Fruit fly (Drosophila melanogaster): ENCODE measurements around the gene CG12885.

The CG12885 gene

DNA sequence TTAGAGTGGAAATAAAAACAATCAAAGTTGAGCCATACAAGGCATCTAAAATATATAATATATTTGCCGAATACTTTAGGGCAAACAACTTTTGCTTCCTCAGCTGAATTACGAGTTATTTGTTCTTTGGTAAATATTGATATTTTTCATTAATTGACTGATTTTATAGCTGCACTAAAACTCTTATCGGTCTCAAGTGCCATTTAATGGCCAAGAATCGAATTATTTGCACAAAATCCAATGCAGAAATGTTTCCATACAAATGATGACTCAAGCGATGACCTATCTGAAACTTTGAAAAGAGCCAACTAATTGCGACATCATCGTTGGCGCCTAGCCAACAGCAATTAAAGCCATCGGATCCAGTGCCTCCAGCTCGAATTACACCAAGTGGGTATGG is 32.7 kb downstream of the CG12885 start:
- no peak for TF ChIP-seq CG16815 (GFP tag; optimal IDR thresholded peaks at IDR 0.05)
- no peak for TF ChIP-seq CG15073 (GFP tag; optimal IDR thresholded peaks at IDR 0.05)
- no peak for TF ChIP-seq B-H2 (GFP tag; optimal IDR thresholded peaks at IDR 0.05)
- TF ChIP-seq CG7928 (GFP tag; optimal IDR thresholded peaks at IDR 0.05), result no peak
- no peak for TF ChIP-seq CG13123 (GFP tag; optimal IDR thresholded peaks at IDR 0.05)
- TF ChIP-seq CG10979 (tag; optimal IDR thresholded peaks at IDR 0.05), result no peak
- no peak for TF ChIP-seq CG3838 (GFP tag; optimal IDR thresholded peaks at IDR 0.05)
- no peak for TF ChIP-seq CG8281 (tag; optimal IDR thresholded peaks at IDR 0.05)
- TF ChIP-seq CG9932 (GFP tag; IDR thresholded peaks at IDR 0.05), result no peak
- no peak for TF ChIP-seq crol (GFP tag; IDR thresholded peaks at IDR 0.05)
- TF ChIP-seq Camta (GFP tag; optimal IDR thresholded peaks at IDR 0.05), result no peak
- TF ChIP-seq CG11560 (tag; IDR thresholded peaks at IDR 0.05), result no peak
- no peak for TF ChIP-seq HmgZ (tag; optimal IDR thresholded peaks at IDR 0.05)
- no peak for TF ChIP-seq Rfx (GFP tag; IDR thresholded peaks at IDR 0.05)
- no peak for TF ChIP-seq CG7839 (tag; optimal IDR thresholded peaks at IDR 0.05)

dm6 chr3R:27553921-27554320 is 33.3 kb downstream of the CG12885 start:
- TF ChIP-seq CG3407 (GFP tag; optimal IDR thresholded peaks at IDR 0.05), result peak; percentile 23
- no peak for TF ChIP-seq CG6813 (GFP tag; optimal IDR thresholded peaks at IDR 0.05)
- TF ChIP-seq H15 (GFP tag; IDR thresholded peaks at IDR 0.05), result peak; percentile 55; the same call in 1 of the 3 replicates
- TF ChIP-seq E2f2 (GFP tag; IDR thresholded peaks at IDR 0.05), result peak; percentile 21; the same call in 1 of the 2 replicates
- peak; percentile 63; the same call in 1 of the 2 replicates for TF ChIP-seq ara (GFP tag; IDR thresholded peaks at IDR 0.05)
- peak; percentile 50 for TF ChIP-seq ap (GFP tag; IDR thresholded peaks at IDR 0.05)
- TF ChIP-seq croc (GFP tag; conservative IDR thresholded peaks at IDR 0.05), result 0 out of 3 replicates have a peak, but pooled peaks have one; percentile 18
- 0 out of 2 replicates have a peak, but pooled peaks have one; percentile 31 for TF ChIP-seq aop (GFP tag; IDR thresholded peaks at IDR 0.05)
- TF ChIP-seq Xrp1 (GFP tag; IDR thresholded peaks at IDR 0.05), result peak; percentile 77
- TF ChIP-seq Hr39 (optimal IDR thresholded peaks at IDR 0.05), result no peak
- no peak for TF ChIP-seq Scr (GFP tag; IDR thresholded peaks at IDR 0.05; ENCODE audit: partially characterized antibody)
- TF ChIP-seq tgo (GFP tag; IDR thresholded peaks at IDR 0.05), result peak; percentile 57
- TF ChIP-seq CG17829 (tag; optimal IDR thresholded peaks at IDR 0.05), result peak; percentile 65
- peak; percentile 54 for TF ChIP-seq Ssrp (tag; optimal IDR thresholded peaks at IDR 0.05)
- TF ChIP-seq CG10147 (GFP tag; optimal IDR thresholded peaks at IDR 0.05), result no peak
- peak; percentile 38 for TF ChIP-seq CoRest (tag; optimal IDR thresholded peaks at IDR 0.05)
- no peak for TF ChIP-seq Bdp1 (GFP tag; optimal IDR thresholded peaks at IDR 0.05)
- no peak for TF ChIP-seq CG7745 (tag; optimal IDR thresholded peaks at IDR 0.05)
- peak; percentile 50 for TF ChIP-seq grau (tag; optimal IDR thresholded peaks at IDR 0.05)
- TF ChIP-seq sr (GFP tag; IDR thresholded peaks at IDR 0.05), result no peak
- TF ChIP-seq D19A (tag; optimal IDR thresholded peaks at IDR 0.05), result no peak
- TF ChIP-seq gcm (GFP tag; optimal IDR thresholded peaks at IDR 0.05), result peak; percentile 26
- peak; percentile 17 for TF ChIP-seq CG15601 (tag; optimal IDR thresholded peaks at IDR 0.05)
- TF ChIP-seq CG13287 (GFP tag; IDR thresholded peaks at IDR 0.05; ENCODE audit: partially characterized antibody), result no peak
- peak; percentile 60 for TF ChIP-seq lbe (GFP tag; optimal IDR thresholded peaks at IDR 0.05)
- no peak for TF ChIP-seq zf30C (GFP tag; optimal IDR thresholded peaks at IDR 0.05)
- peak; percentile 21; the same call in 1 of the 2 replicates for TF ChIP-seq onecut (GFP tag; IDR thresholded peaks at IDR 0.05)
- no peak for TF ChIP-seq CG18476 (GFP tag; optimal IDR thresholded peaks at IDR 0.05)
- TF ChIP-seq Aef1 (GFP tag; IDR thresholded peaks at IDR 0.05), result 0 out of 3 replicates have a peak, but pooled peaks have one; percentile 32
- TF ChIP-seq CG11504 (tag; optimal IDR thresholded peaks at IDR 0.05), result peak; percentile 77
- TF ChIP-seq CG12744 (GFP tag; optimal IDR thresholded peaks at IDR 0.05), result no peak
- no peak for TF ChIP-seq hkb (optimal IDR thresholded peaks at IDR 0.05)
- peak; percentile 76 for TF ChIP-seq hkb (GFP tag; IDR thresholded peaks at IDR 0.05)
- no peak for TF ChIP-seq nerfin-1 (tag; optimal IDR thresholded peaks at IDR 0.05)
- TF ChIP-seq CG6175 (GFP tag; IDR thresholded peaks at IDR 0.05), result no peak
- peak; percentile 57 for TF ChIP-seq CG7839 (tag; optimal IDR thresholded peaks at IDR 0.05)
- TF ChIP-seq h (optimal IDR thresholded peaks at IDR 0.05), result no peak
- TF ChIP-seq CG3726 (GFP tag; IDR thresholded peaks at IDR 0.05), result 0 out of 3 replicates have a peak, but pooled peaks have one; percentile 30
